Fruit fly (Drosophila melanogaster) whole organism: ENCODE measurements around the gene Cad96Cb.

Source experiments
- CG8478 ChIP-seq: fragments of >200 bp; optimal IDR thresholded peaks from 2 replicates; lab custom pipeline; 2018; ENCODE audit warnings: inconsistent platforms
- Dll ChIP-seq: fragments of >200 bp; optimal IDR thresholded peaks from 2 replicates; lab custom pipeline; 2017
- EcR ChIP-seq, 2 experiments: fragments of >200 bp; optimal IDR thresholded peaks; 2 replicates each; lab custom pipeline; 2017; ENCODE audit warnings: missing biosample characterization in 2 of 2, missing genetic modification characterization in 2 of 2, missing genetic modification reagents in 2 of 2
- pan ChIP-seq: fragments of >200 bp; optimal IDR thresholded peaks from 2 replicates; lab custom pipeline; 2017
- psq ChIP-seq: fragments of >200 bp; optimal IDR thresholded peaks from 2 replicates; lab custom pipeline; 2017
- usp ChIP-seq: fragments of >200 bp; optimal IDR thresholded peaks from 2 replicates; lab custom pipeline; 2017; ENCODE audit warnings: missing biosample characterization, missing genetic modification characterization, mixed read lengths

The Cad96Cb gene

DNA sequence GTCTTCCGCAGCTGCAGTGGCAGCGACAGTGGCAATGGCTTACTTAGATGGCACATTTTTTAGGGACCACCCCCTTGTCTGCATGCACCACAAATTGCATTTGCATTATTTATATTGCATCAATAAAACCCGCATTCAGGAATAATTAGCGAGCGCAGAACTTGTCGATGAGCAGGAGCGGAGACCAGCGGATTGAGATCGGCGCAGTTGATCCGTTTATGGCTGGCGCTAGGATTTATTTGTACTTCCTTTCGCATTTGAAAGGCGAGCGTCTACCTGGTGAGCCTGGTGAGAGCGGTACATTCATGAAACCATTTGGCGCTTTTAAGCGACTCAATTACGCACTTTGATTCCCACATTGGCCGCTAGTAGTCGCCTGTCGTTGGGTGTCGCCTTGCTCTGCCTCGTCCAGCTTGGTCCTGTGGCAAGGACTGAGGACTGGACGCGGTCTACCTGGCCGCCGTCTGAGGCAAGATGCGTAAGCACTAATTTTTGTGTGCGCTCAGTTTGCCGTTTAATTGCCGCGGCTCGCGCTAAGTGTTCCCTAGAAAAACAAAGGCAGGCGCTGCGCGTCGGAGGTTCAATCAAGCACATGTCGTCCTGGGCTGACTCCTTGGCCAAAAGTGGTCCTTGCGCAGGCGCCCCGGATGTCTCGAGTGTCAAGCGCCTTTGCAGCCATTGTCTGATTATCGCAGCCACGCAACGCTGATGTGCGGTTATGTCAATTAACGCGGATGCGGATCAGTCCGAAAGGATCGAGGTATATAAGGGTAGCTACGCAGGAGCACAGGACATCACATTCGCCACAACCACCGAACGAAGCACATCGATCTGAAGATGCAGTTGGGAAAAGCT lies 37.2 kb downstream of the Cad96Cb start, which contains the start of gene CG13653:
Gene CG13653 (plus strand): TSS at position 805 of the 855 bp plus-strand sequence.
- no peak for TF ChIP-seq Dll (lab: Kevin White, UChicago)
- TF ChIP-seq EcR (GFP tag; optimal IDR thresholded peaks at IDR 0.05; lab: Kevin White, UChicago) = no peak
- no peak for TF ChIP-seq CG8478 (lab: Kevin White, UChicago)
- TF ChIP-seq pan (lab: Kevin White, UChicago) = no peak
- TF ChIP-seq usp (GFP tag; lab: Kevin White, UChicago) = no peak
- no peak for TF ChIP-seq psq (lab: Kevin White, UChicago)

DNA sequence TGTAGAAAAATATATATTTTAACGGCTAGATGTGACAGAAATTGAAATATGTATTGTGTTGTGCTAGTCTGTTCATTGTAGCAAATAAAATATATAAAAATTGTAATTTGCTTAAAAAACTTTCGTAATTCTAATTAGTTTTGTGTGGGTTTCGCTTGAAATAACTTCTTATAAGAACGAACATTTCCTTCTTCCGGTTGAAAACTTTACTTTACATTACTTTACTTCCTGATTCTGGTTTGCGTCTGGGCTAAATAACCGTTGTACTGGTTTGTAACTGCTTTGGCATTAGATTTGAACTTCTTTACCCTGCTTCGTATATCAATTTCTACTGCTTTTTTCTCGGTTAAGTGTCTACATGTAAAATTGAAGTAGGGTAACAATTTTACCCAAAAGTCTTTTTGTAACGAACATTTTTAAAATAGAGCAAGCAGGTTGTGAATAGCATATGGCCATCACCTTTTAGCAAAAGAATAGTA lies 38.4 kb downstream of the Cad96Cb start, which contains the start of gene lobo:
Gene lobo (minus strand): TSS at position 51 of the 479 bp plus-strand sequence.
- TF ChIP-seq Dll (lab: Kevin White, UChicago) = no peak
- TF ChIP-seq pan (lab: Kevin White, UChicago) = no peak
- TF ChIP-seq psq (lab: Kevin White, UChicago) = no peak
- TF ChIP-seq CG8478 (lab: Kevin White, UChicago) = no peak
- TF ChIP-seq usp (GFP tag; lab: Kevin White, UChicago) = no peak
- no peak for TF ChIP-seq EcR (GFP tag; optimal IDR thresholded peaks at IDR 0.05; lab: Kevin White, UChicago)

DNA sequence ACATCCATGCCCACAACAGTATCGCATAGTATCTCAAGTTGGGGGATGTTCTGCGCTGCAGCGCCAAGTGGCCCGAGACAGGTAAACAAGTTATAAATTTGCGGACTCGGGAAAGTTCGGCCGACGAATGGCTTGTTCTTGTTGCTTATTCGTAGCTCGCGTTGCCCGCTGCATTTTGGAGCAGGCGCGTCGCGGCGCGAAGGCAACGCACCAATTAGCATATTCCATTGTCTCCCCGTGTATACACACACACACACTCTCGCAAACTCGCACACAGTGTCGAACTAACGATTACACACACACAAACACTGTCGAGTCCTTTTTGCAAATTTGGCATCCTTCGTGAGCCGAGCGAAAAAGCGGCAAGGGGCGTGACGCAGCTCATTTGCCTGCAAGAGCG lies 43.1 kb downstream of the Cad96Cb start:
- TF ChIP-seq EcR (GFP tag; optimal IDR thresholded peaks at IDR 0.05; lab: Kevin White, UChicago) = no peak
- TF ChIP-seq pan (lab: Kevin White, UChicago) = no peak
- TF ChIP-seq psq (lab: Kevin White, UChicago) = no peak
- TF ChIP-seq usp (GFP tag; lab: Kevin White, UChicago) = no peak

DNA sequence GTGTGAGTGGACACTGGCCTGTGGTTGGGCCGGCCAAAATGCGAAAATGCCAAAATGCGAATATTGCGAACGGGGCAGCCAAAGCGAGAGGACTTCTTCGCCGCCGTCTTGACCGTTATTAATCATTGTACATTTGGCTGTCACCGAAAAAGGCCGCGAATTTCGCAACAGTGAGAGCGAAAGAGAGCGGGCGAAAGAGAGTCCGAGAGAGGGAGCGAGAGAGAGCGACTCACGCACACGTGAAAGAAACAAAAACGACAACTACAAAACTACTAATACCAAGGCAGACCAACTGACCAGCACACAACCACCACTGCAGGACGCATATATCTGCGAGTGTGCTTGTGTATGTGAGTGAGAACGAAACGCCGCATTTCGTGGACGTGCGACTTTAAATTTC lies 47.6 kb downstream of the Cad96Cb start:
- TF ChIP-seq CG8478 (lab: Kevin White, UChicago) (peak; percentile 43), psq (lab: Kevin White, UChicago) (no peak)

DNA sequence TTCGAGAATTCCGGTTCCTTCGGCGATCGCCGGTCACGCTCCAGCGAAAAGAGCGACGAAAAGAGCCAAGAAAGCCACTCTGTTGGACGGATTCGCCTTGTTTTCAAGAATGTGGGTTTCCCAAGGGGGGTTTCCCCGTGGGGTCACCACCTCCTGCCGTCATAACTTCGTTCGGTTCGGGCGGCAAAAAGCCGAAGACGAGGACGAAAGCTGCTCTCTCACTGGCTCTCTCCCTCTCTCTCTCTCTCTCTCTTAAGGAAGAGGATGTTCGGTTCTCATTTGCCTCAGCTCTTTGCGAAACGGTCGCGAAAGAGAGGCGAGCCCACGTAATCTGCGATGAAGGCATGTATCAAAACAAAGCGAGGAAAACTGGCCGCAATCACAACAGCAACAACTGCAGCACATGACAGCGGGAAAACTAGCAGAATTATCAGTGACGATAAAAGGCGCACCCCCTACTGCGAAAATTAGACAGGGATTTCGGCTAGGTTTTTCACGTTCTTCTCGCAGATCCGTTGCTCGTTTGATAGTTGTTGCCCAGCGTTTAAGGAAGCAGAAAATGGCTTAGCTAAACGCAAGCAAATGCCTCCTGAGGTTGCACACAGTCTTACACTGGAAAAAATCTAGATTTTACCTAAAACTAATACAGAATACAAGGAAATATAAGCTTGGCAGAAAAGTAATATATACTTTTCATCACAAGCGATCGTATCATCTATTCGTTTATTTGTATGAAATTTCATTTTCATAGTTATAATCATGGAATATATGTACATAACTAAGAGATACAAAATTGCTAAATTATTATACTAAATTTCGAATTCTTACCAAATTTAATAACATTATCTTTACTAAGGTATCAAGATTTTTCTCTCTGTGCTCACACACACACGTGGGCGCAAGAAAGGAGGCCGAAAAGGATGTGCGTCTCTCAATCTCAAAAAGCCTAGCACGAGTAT lies 48.4 kb downstream of the Cad96Cb start, which contains the start of gene dan:
Gene dan (plus strand): TSS at position 900 of the 959 bp plus-strand sequence.
- no peak for TF ChIP-seq usp (GFP tag; lab: Kevin White, UChicago)

DNA sequence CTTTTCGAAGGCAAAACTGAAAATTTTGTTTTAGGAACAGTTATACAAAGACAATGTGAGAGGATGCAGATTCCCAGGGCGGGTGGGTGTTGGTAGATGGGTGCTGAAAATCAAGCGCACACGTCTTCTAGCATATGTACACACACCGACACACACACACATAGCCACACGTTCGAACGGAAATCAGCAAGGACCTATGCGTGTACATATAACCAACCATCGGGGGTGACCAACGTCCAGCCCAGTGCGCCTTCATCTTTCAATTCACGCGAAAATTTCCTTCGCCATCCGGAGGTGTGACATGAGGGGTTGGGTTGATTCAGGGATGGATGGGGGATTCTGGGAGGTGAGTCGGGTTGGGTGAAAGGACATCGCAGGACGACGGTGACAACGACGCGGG lies 50.7 kb downstream of the Cad96Cb start:
- TF ChIP-seq psq (lab: Kevin White, UChicago) = no peak
- no peak for TF ChIP-seq pan (lab: Kevin White, UChicago)
- TF ChIP-seq Dll (lab: Kevin White, UChicago) = no peak
- no peak for TF ChIP-seq CG8478 (lab: Kevin White, UChicago)

DNA sequence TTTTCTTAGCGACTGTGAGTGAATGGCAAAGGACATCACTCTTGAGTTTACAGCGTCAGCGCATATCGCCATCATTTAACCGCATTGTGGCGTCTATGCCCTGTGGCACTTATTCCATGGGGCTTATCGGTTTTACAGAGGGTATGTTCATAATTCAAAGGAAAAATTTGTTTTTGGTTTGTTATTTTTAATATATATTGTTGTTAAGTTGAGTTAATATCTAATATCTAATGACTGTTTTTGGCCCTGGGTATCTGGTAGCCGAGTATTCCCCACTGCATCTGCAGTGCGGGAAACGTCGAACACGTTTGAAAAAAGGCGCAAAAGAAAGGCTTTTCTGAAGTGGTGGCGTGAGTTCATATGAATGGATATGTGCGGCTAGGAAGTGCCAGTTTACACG lies 53.6 kb downstream of the Cad96Cb start:
- TF ChIP-seq psq (lab: Kevin White, UChicago) = no peak
- peak; percentile 32 for TF ChIP-seq pan (lab: Kevin White, UChicago)
- TF ChIP-seq CG8478 (lab: Kevin White, UChicago) = no peak
- TF ChIP-seq EcR (GFP tag; optimal IDR thresholded peaks at IDR 0.05; lab: Kevin White, UChicago) = no peak

DNA sequence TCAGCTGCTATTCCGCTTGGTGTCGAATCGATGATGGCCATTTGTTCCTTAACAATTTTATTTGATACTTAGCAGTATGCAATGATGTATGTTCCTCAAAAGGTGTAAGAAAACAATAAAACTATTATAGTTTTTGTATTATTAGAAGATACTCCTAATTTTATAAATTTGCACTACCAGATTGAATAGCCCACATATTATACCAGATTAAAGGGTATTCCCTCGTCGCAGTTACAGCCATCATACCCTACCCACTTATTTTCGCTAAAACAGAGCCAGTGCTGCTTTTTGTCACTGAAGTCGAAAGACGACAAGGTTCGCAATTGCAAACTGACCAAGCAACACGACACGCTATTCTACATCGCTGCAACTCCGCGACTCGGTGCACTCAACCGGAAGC lies 54.7 kb downstream of the Cad96Cb start:
- TF ChIP-seq psq (lab: Kevin White, UChicago) (no peak), usp (GFP tag; lab: Kevin White, UChicago) (no peak), Dll (lab: Kevin White, UChicago) (no peak), pan (lab: Kevin White, UChicago) (no peak), EcR (GFP tag; optimal IDR thresholded peaks at IDR 0.05; lab: Kevin White, UChicago) (no peak), CG8478 (lab: Kevin White, UChicago) (no peak)

DNA sequence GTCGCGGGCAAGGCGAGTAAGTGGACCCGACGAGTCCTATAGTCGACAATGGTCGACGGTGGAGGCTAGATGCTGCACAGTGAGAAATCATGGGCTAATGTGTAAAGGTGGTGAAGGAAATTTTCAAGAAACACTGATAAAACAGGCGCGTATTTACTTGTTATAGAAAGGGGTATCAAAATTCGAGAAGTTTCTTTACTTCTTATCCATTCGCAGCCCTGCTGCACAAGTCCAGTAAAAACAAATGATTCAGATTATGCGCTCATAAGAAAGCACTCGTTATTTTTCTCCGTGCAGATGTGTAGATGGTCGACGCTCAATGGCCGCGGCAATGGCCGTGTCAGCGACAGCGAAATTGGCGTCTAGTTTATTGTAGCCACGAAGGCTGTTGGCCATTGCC lies 55.6 kb downstream of the Cad96Cb start:
- TF ChIP-seq CG8478 (lab: Kevin White, UChicago) (no peak), pan (lab: Kevin White, UChicago) (no peak), Dll (lab: Kevin White, UChicago) (no peak), usp (GFP tag; lab: Kevin White, UChicago) (no peak), EcR (GFP tag; optimal IDR thresholded peaks at IDR 0.05; lab: Kevin White, UChicago) (no peak), psq (lab: Kevin White, UChicago) (no peak)

DNA sequence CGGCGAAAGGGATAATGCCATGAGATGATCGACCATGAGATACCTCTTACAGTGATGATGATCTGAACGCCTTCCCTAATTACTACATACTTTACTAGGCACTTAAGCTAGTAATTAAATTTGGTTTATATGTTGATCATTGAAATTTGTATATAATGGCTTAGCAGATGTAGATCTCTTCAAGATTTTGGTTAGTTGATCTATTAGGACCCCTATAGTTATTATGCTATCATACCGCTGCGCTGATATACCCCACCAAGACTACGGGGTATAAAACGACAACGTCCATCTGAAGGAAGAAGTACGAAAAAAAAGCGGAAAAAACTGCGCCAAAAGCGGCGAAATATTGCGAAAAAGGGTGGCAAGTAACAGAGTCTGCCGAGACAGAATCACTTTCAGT lies 57.9 kb downstream of the Cad96Cb start:
- TF ChIP-seq Dll (lab: Kevin White, UChicago) (no peak), psq (lab: Kevin White, UChicago) (no peak), EcR (GFP tag; optimal IDR thresholded peaks at IDR 0.05; lab: Kevin White, UChicago) (no peak), CG8478 (lab: Kevin White, UChicago) (no peak), pan (lab: Kevin White, UChicago) (peak; percentile 89)
